Fruit fly (Drosophila melanogaster) whole organism, prepupa: ENCODE data around the gene CG3348.
A peak's percentile ranks its signal among the peaks of the same experiment; 100 is the strongest.

Source experiments
- Blimp-1 ChIP-seq: fragments of 200-800 bp; sonication (Bioruptor generic); optimal IDR thresholded peaks from 3 replicates; lab custom pipeline; 2017; ENCODE audit warnings: missing biosample characterization, missing genetic modification characterization, mild to moderate bottlenecking, moderate library complexity, missing genetic modification reagents
- CG31627 ChIP-seq: fragments of 200-800 bp; sonication (Bioruptor generic); optimal IDR thresholded peaks from 3 replicates; lab custom pipeline; 2016; ENCODE audit warnings: missing biosample characterization, missing genetic modification characterization
- CG7368 ChIP-seq: fragments of 200-800 bp; sonication (Bioruptor generic); optimal IDR thresholded peaks from 3 replicates; lab custom pipeline; 2016; ENCODE audit warnings: missing biosample characterization, missing genetic modification characterization
- Eip93F ChIP-seq: fragments of 200-800 bp; sonication (Bioruptor generic); optimal IDR thresholded peaks from 2 replicates; lab custom pipeline; 2016; ENCODE audit warnings: missing biosample characterization, mild to moderate bottlenecking, missing genetic modification characterization

DNA sequence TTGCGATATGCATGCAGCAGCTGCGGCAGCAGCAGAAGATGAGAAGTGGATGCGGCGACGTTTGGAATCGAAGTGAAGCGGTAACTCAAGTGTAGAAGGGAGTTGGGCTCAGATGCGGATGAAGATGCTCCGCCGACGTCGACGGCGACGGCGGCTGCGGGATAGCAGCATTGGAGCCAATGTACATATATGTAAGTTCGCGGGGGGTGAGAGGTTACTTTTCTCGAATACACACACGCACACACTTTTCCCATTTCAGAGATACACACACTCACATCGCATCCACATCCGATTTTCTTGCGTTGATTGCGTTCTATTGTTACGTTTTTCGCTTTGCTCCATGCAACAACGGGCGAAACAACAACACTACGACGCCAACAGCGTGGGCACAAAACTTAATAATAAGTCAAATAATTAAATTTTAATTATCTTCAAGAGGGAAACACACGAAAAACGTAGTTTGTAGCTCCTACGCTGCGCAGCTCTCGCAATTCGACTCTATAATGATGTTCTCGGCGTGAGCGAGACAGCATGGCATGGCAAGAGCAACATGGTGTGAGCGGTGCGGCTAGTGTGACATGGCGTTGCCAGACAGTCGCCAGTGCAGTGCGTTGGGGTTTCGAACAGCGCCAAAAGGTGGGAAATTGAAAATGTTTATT lies 47.1 kb downstream of the CG3348 start, which contains the start of gene CG18766:
- TF ChIP-seq Eip93F (GFP tag; lab: Kevin White, UChicago), result peak; percentile 66
- TF ChIP-seq CG7368 (GFP tag; lab: Kevin White, UChicago), result no peak
- no peak for TF ChIP-seq Blimp-1 (GFP tag; lab: Kevin White, UChicago)
- TF ChIP-seq CG31627 (GFP tag; lab: Kevin White, UChicago), result peak; percentile 16
